Worm (Caenorhabditis elegans) whole organism, young adult: Measurements from ENCODE around the gene F59E12.6.
A peak's percentile ranks its signal among the peaks of the same experiment; 100 is the strongest.
"Not testable (repeated sequence)": the region's sequence is repeated elsewhere in the genome, so short reads cannot be mapped to it uniquely, and the experiment has no call there.

Experiments used
- C06A6.2 ChIP-seq: fragments of 200-800 bp; sonication (Bioruptor generic); conservative IDR thresholded peaks from 2 replicates; pipeline ENCODE4 v1.3.6; 2022; ENCODE audit warnings: missing genetic modification characterization, missing compliant biosample characterization
- F57A8.1 ChIP-seq: fragments of 200-800 bp; sonication (Bioruptor generic); optimal IDR thresholded peaks from 2 replicates; lab custom pipeline; 2018; ENCODE audit warnings: mild to moderate bottlenecking, missing genetic modification characterization, moderate library complexity, missing compliant biosample characterization
- K12H6.12 ChIP-seq: fragments of 200-800 bp; sonication (Bioruptor generic); optimal IDR thresholded peaks from 2 replicates; lab custom pipeline; 2018; ENCODE audit warnings: mild to moderate bottlenecking, missing genetic modification characterization, missing compliant biosample characterization
- Y56A3A.18 ChIP-seq: fragments of 200-800 bp; sonication (Bioruptor generic); IDR thresholded peaks from 2 replicates; pipeline ENCODE4 v1.3.6; 2022; ENCODE audit warnings: missing genetic modification reagents, missing genetic modification characterization, missing compliant biosample characterization
- Y67H2A.10 ChIP-seq: fragments of 200-800 bp; sonication (Bioruptor generic); conservative IDR thresholded peaks from 2 replicates; pipeline ENCODE4 v1.3.6; 2022; ENCODE audit warnings: missing genetic modification reagents, missing genetic modification characterization, missing compliant biosample characterization
- Y79H2A.3 ChIP-seq: fragments of 200-800 bp; sonication (Bioruptor generic); conservative IDR thresholded peaks from 2 replicates; pipeline ENCODE4 v1.3.6; 2022; ENCODE audit warnings: missing genetic modification reagents, missing genetic modification characterization, missing compliant biosample characterization
- Y95B8A.8 ChIP-seq: fragments of 200-800 bp; sonication (Bioruptor generic); IDR thresholded peaks from 2 replicates; pipeline ENCODE4 v1.3.6; 2022; ENCODE audit warnings: missing genetic modification reagents, missing genetic modification characterization, missing compliant biosample characterization
- ZK185.1 ChIP-seq: sonication (generic microtip); optimal IDR thresholded peaks from 2 replicates; lab custom pipeline; 2016; ENCODE audit warnings: mild to moderate bottlenecking, missing genetic modification characterization, missing compliant biosample characterization; ENCODE audit not compliant: poor library complexity, severe bottlenecking
- ama-1 ChIP-seq, 3 experiments: fragments of 150-350 bp in 1 of 3; sonication (generic microtip) in 2 of 3; optimal IDR thresholded peaks; 2 replicates each; lab custom pipeline; 2014 to 2018; ENCODE audit warnings: missing biosample characterization in 2 of 3, missing genetic modification characterization in 2 of 3, missing genetic modification reagents in 2 of 3
- athp-1 ChIP-seq: sonication (generic microtip); optimal IDR thresholded peaks from 2 replicates; lab custom pipeline; 2017; ENCODE audit warnings: mild to moderate bottlenecking, missing genetic modification characterization, missing compliant biosample characterization
- attf-3 ChIP-seq: fragments of 200-800 bp; sonication (Bioruptor generic); conservative IDR thresholded peaks from 2 replicates; pipeline ENCODE4 v1.3.6; 2022; ENCODE audit warnings: missing genetic modification reagents, missing genetic modification characterization, missing compliant biosample characterization
- attf-6 ChIP-seq: fragments of 200-800 bp; sonication (Bioruptor generic); IDR thresholded peaks from 2 replicates; pipeline ENCODE4 v1.3.6; 2022; ENCODE audit warnings: missing genetic modification reagents, missing genetic modification characterization, missing compliant biosample characterization
- cebp-1 ChIP-seq, 2 experiments: fragments of 200-800 bp in 1 of 2; sonication (Bioruptor generic) in 1 of 2; sonication (generic microtip) in 1 of 2; IDR thresholded peaks in 1 of 2; optimal IDR thresholded peaks in 1 of 2; 2 replicates each; pipeline versions ENCODE4 v1.3.6 to Lab custom; 2017 to 2022; ENCODE audit warnings: missing compliant biosample characterization in 2 of 2, missing genetic modification characterization in 2 of 2, mild to moderate bottlenecking in 1 of 2, missing genetic modification reagents in 1 of 2, moderate library complexity in 1 of 2
- ceh-27 ChIP-seq: fragments of 200-800 bp; sonication (Bioruptor generic); optimal IDR thresholded peaks from 2 replicates; lab custom pipeline; 2018; ENCODE audit warnings: mild to moderate bottlenecking, missing genetic modification characterization, moderate library complexity, missing compliant biosample characterization
- chd-7 ChIP-seq: sonication (generic microtip); optimal IDR thresholded peaks from 2 replicates; lab custom pipeline; 2016; ENCODE audit warnings: mild to moderate bottlenecking, missing genetic modification characterization, moderate library complexity, missing compliant biosample characterization
- efl-1 ChIP-seq: fragments of 150-350 bp; optimal IDR thresholded peaks from 2 replicates; lab custom pipeline; 2014; ENCODE audit warnings: missing biosample characterization, missing genetic modification reagents, missing genetic modification characterization
- fkh-3 ChIP-seq: sonication (generic microtip); optimal IDR thresholded peaks from 2 replicates; lab custom pipeline; 2016; ENCODE audit warnings: mild to moderate bottlenecking, missing genetic modification characterization, missing compliant biosample characterization
- hmg-1.2 ChIP-seq: fragments of 200-800 bp; sonication (Bioruptor generic); IDR thresholded peaks from 2 replicates; pipeline ENCODE4 v1.3.6; 2022; ENCODE audit warnings: missing genetic modification reagents, missing genetic modification characterization, missing compliant biosample characterization
- let-526 ChIP-seq: fragments of 200-800 bp; sonication (Bioruptor generic); IDR thresholded peaks from 2 replicates; pipeline ENCODE4 v1.3.6; 2022; ENCODE audit warnings: missing genetic modification reagents, missing genetic modification characterization, missing compliant biosample characterization
- lin-40 ChIP-seq: sonication (generic microtip); optimal IDR thresholded peaks from 2 replicates; lab custom pipeline; 2016; ENCODE audit warnings: missing genetic modification characterization, mild to moderate bottlenecking, missing compliant biosample characterization, missing genotype, missing genetic modification reagents
- lin-54 ChIP-seq: fragments of 200-800 bp; sonication (Bioruptor generic); optimal IDR thresholded peaks from 2 replicates; lab custom pipeline; 2018; ENCODE audit warnings: mild to moderate bottlenecking, missing genetic modification characterization, missing compliant biosample characterization
- madf-3 ChIP-seq: fragments of 200-800 bp; sonication (Bioruptor generic); IDR thresholded peaks from 2 replicates; pipeline ENCODE4 v1.3.6; 2022; ENCODE audit warnings: missing genetic modification reagents, missing genetic modification characterization, missing compliant biosample characterization
- madf-6 ChIP-seq: fragments of 200-800 bp; sonication (Bioruptor generic); IDR thresholded peaks from 2 replicates; pipeline ENCODE4 v1.3.6; 2022; ENCODE audit warnings: missing genetic modification reagents, missing genetic modification characterization, missing compliant biosample characterization
- mes-4 ChIP-seq: sonication (generic microtip); optimal IDR thresholded peaks from 2 replicates; lab custom pipeline; 2016; ENCODE audit warnings: missing genotype, missing genetic modification characterization, missing compliant biosample characterization
- nfyb-1 ChIP-seq: fragments of 200-800 bp; sonication (Bioruptor generic); IDR thresholded peaks from 2 replicates; pipeline ENCODE4 v1.3.6; 2022; ENCODE audit warnings: missing genetic modification reagents, missing genetic modification characterization, missing compliant biosample characterization
- nhr-120 ChIP-seq: fragments of 200-800 bp; sonication (Bioruptor generic); IDR thresholded peaks from 2 replicates; pipeline ENCODE4 v1.3.6; 2022; ENCODE audit warnings: missing genetic modification characterization, missing compliant biosample characterization
- nhr-80 ChIP-seq: sonication (generic microtip); optimal IDR thresholded peaks from 2 replicates; lab custom pipeline; 2016; ENCODE audit warnings: missing genetic modification characterization, missing compliant biosample characterization
- rcor-1 ChIP-seq: fragments of 200-800 bp; sonication (Bioruptor generic); IDR thresholded peaks from 2 replicates; pipeline ENCODE4 v1.3.6; 2022; ENCODE audit warnings: missing genetic modification reagents, missing genetic modification characterization, missing compliant biosample characterization
- rec-8 ChIP-seq, 2 experiments: sonication (generic microtip); optimal IDR thresholded peaks; 2 replicates each; lab custom pipeline; 2016; ENCODE audit warnings: mild to moderate bottlenecking in 2 of 2, missing genetic modification characterization in 2 of 2, missing genetic modification reagents in 2 of 2, missing genotype in 2 of 2, missing biosample characterization in 1 of 2, missing compliant biosample characterization in 1 of 2, moderate library complexity in 1 of 2
- sdz-38 ChIP-seq: sonication (generic microtip); optimal IDR thresholded peaks from 2 replicates; lab custom pipeline; 2016; ENCODE audit warnings: missing genotype, missing genetic modification characterization, missing compliant biosample characterization
- snpc-3.4 ChIP-seq: sonication (generic microtip); optimal IDR thresholded peaks from 2 replicates; lab custom pipeline; 2017; ENCODE audit warnings: missing genetic modification characterization, mild to moderate bottlenecking, missing compliant biosample characterization, antibody characterized with exemption, moderate library complexity, missing genotype, missing genetic modification reagents
- snpc-4 ChIP-seq, 5 experiments: fragments of 150-350 bp in 1 of 5; sonication (generic microtip) in 4 of 5; optimal IDR thresholded peaks; 2 replicates each; lab custom pipeline; 2014 to 2018; ENCODE audit warnings: missing genetic modification characterization in 5 of 5, missing biosample characterization in 3 of 5, antibody characterized with exemption in 2 of 5, mild to moderate bottlenecking in 2 of 5, missing compliant biosample characterization in 2 of 5, missing genotype in 2 of 5, moderate library complexity in 2 of 5, missing genetic modification reagents in 1 of 5
- somi-1 ChIP-seq: fragments of 200-800 bp; sonication (Bioruptor generic); optimal IDR thresholded peaks from 2 replicates; lab custom pipeline; 2018; ENCODE audit warnings: mild to moderate bottlenecking, missing genetic modification characterization, missing compliant biosample characterization
- ztf-22 ChIP-seq: fragments of 200-800 bp; sonication (Bioruptor generic); optimal IDR thresholded peaks from 2 replicates; lab custom pipeline; 2018; ENCODE audit warnings: mild to moderate bottlenecking, missing genetic modification characterization, moderate library complexity, missing compliant biosample characterization
- ztf-26 ChIP-seq: sonication (generic microtip); optimal IDR thresholded peaks from 2 replicates; lab custom pipeline; 2017; ENCODE audit warnings: missing genetic modification characterization, missing compliant biosample characterization
- ztf-28 ChIP-seq: fragments of 200-800 bp; sonication (Bioruptor generic); IDR thresholded peaks from 2 replicates; pipeline ENCODE4 v1.3.6; 2022; ENCODE audit warnings: missing genetic modification reagents, missing genetic modification characterization, missing compliant biosample characterization

Gene F59E12.6

DNA sequence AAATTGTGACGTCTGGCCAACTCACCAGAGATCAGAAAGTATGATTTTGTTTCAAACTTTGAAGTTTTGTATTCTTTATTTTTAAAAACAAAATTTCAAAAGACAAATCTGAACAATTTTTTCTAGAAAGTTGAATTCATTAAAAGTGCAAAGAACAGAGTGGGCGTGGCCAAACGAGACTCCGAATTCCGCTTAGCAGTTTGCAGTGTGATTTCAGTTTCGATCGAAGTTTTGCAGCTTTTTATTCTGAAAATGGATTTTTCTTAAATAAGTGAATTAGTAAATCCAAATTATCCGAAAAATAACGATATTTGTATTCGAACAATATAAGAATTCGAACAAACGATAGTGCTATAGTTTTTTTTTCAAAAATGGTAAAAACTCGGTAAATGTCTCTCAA is 2.7 kb upstream of the F59E12.6 start:
- TF ChIP-seq attf-3 (GFP tag; lab: Robert Waterston, UW) (peak; percentile 87), rcor-1 (GFP tag; lab: Robert Waterston, UW) (no peak)

DNA sequence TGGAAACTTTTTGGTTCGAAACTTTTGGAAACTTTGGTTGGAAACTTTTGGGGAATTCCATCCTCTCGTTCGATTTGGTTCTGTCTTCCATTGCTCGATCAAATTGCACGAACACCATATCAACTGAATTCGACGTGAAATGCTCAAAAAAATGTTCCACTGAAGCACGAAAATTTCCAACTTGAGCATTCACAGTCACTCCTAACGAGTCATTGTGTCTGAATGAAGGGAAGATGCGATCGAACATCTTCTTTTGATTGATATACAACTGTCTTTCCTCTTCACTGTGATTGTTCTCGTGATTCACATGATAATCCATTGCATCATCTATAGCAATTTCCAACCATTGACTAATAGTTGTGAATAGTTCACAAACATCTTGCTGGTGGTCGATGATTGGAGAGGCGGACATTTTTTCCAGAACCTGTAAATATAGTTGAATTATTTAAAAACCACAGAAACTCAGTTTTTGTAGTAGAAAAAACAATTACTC is 2.4 kb downstream of the F59E12.6 start, which contains the start of gene F59E12.15:
F59E12.15 (minus strand) TSS at position 51 of the 493 bp plus-strand sequence.
- no peak for TF ChIP-seq efl-1 (GFP tag; lab: Kevin White, UChicago)
- TF ChIP-seq fkh-3, result no peak

ce11 chrII:5622383-5622939 is 8.3 kb downstream of the F59E12.6 start, which contains the start of the genes eif-3.L and npl-4.2:
Gene eif-3.L, minus strand, starts transcription at chrII:5622483.
Gene npl-4.2, plus strand, starts transcription at chrII:5622889.
- not testable (repeated sequence) for TF ChIP-seq ceh-27 (GFP tag; lab: Kevin White, UChicago); Y56A3A.18 (GFP tag; lab: Robert Waterston, UW); nhr-120 (GFP tag; lab: Robert Waterston, UW)

- TF ChIP-seq let-526 (no peak), attf-6 (GFP tag; lab: Robert Waterston, UW) (no peak), ama-1 (optimal IDR thresholded peaks at IDR 0.05; lab: Kevin White, UChicago) (no peak), ama-1 (GFP tag; optimal IDR thresholded peaks at IDR 0.05; lab: Kevin White, UChicago) (no peak), ZK185.1 (tag; lab: Kevin White, UChicago) (peak; percentile 49), madf-6 (peak; percentile 15; the same call in 1 of the 2 replicates), snpc-3.4 (peak; percentile 49), snpc-4 (GFP tag; optimal IDR thresholded peaks at IDR 0.05; lab: Kevin White, UChicago) (no peak), snpc-4 (tag; optimal IDR thresholded peaks at IDR 0.05; lab: Kevin White, UChicago) (peak in 2 of 4 experiments; percentile 37 to 39), nfyb-1 (GFP tag; lab: Robert Waterston, UW) (no peak), madf-3 (GFP tag; lab: Robert Waterston, UW) (0 out of 2 replicates have a peak, but pooled peaks have one; percentile 28), Y67H2A.10 (GFP tag; lab: Robert Waterston, UW) (no peak)
These were observed 11.5 kb downstream of the F59E12.6 start, which contains the start of gene dhs-6 for ce11 chrII:5619298-5619697. Gene dhs-6, minus strand, starts transcription at chrII:5619319.

- no peak for TF ChIP-seq Y95B8A.8
- TF ChIP-seq athp-1 (tag; lab: Kevin White, UChicago), result no peak
- TF ChIP-seq chd-7, result no peak
- TF ChIP-seq rec-8 (tag; optimal IDR thresholded peaks at IDR 0.05; lab: Kevin White, UChicago), result no peak
- no peak for TF ChIP-seq lin-54 (GFP tag; lab: Kevin White, UChicago)
- no peak for TF ChIP-seq Y79H2A.3 (GFP tag; lab: Robert Waterston, UW)
- no peak for TF ChIP-seq cebp-1 (GFP tag; IDR thresholded peaks at IDR 0.05; lab: Robert Waterston, UW)
- TF ChIP-seq cebp-1 (tag; optimal IDR thresholded peaks at IDR 0.05; lab: Kevin White, UChicago), result no peak
- TF ChIP-seq sdz-38 (tag; lab: Kevin White, UChicago), result no peak
These were observed 23.0 kb downstream of the F59E12.6 start, which contains the start of gene C17G10.7 for ce11 chrII:5607756-5608155. Gene C17G10.7, minus strand, starts transcription at chrII:5607856.

- TF ChIP-seq K12H6.12 (tag; lab: Kevin White, UChicago) (no peak), C06A6.2 (GFP tag; lab: Robert Waterston, UW) (no peak), ztf-26 (tag; lab: Kevin White, UChicago) (peak; percentile 88), snpc-4 (GFP tag; optimal IDR thresholded peaks at IDR 0.05; lab: Kevin White, UChicago) (no peak), snpc-4 (tag; optimal IDR thresholded peaks at IDR 0.05; lab: Kevin White, UChicago) (peak in 1 of 4 experiments; percentile 40), attf-3 (GFP tag; lab: Robert Waterston, UW) (no peak), somi-1 (GFP tag; lab: Kevin White, UChicago) (peak; percentile 77), hmg-1.2 (GFP tag; lab: Robert Waterston, UW) (0 out of 2 replicates have a peak, but pooled peaks have one; percentile 14), efl-1 (GFP tag; lab: Kevin White, UChicago) (no peak), F57A8.1 (no peak), mes-4 (no peak), nhr-80 (peak; percentile 54), lin-40 (tag; lab: Kevin White, UChicago) (peak; percentile 80), ztf-28 (GFP tag; lab: Robert Waterston, UW) (no peak), ztf-22 (GFP tag; lab: Kevin White, UChicago) (no peak)
These were observed 25.2 kb downstream of the F59E12.6 start for ce11 chrII:5605538-5605945.
